Worm (Caenorhabditis elegans) whole organism, midembryonic: ENCODE results near the gene fbxa-3.
"Not testable (repeated sequence)": the region's sequence is repeated elsewhere in the genome, so short reads cannot be mapped to it uniquely, and the experiment has no call there.

Experiments used
- flt-1 ChIP-seq: fragments of 200-800 bp; sonication (Bioruptor generic); IDR thresholded peaks from 2 replicates; pipeline ENCODE4 v1.3.6; 2022; ENCODE audit warnings: missing genetic modification characterization, missing compliant biosample characterization
- med-1 ChIP-seq: sonication (generic microtip); optimal IDR thresholded peaks from 2 replicates; lab custom pipeline; 2017; ENCODE audit warnings: missing genetic modification characterization, mild to moderate bottlenecking, missing compliant biosample characterization, antibody characterized with exemption, missing genetic modification reagents; ENCODE audit not compliant: insufficient read depth
- tab-1 ChIP-seq: fragments of 200-800 bp; sonication (Bioruptor generic); IDR thresholded peaks from 2 replicates; pipeline ENCODE4 v1.3.6; 2022; ENCODE audit warnings: missing genetic modification characterization, missing compliant biosample characterization
- ztf-23 ChIP-seq: fragments of 200-800 bp; sonication (Bioruptor generic); IDR thresholded peaks from 2 replicates; pipeline ENCODE4 v1.3.6; 2022; ENCODE audit warnings: missing genetic modification reagents, missing genetic modification characterization, missing compliant biosample characterization

- TF ChIP-seq flt-1 (GFP tag; lab: Robert Waterston, UW); med-1; tab-1 (GFP tag; lab: Robert Waterston, UW); ztf-23 (GFP tag; lab: Robert Waterston, UW): not testable (repeated sequence)
Measured at ce11 chrII:1862334-1862733, 41.7 kb upstream of the fbxa-3 start, which contains the start of gene fbxb-98.
